Worm (Caenorhabditis elegans): ENCODE results near the gene slcr-46.3.

- no peak for TF ChIP-seq him-1 (tag; optimal IDR thresholded peaks at IDR 0.05)
- no peak for TF ChIP-seq W03F9.2 (tag; optimal IDR thresholded peaks at IDR 0.05)
- TF ChIP-seq dao-5 (tag; optimal IDR thresholded peaks at IDR 0.05), result no peak
These were observed 20.4 kb downstream of the slcr-46.3 start for ce11 chrV:9703549-9703948.
